Worm (Caenorhabditis elegans) whole organism, L2 larva: ENCODE measurements around the gene str-60.
"Not testable (repeated sequence)": the region's sequence is repeated elsewhere in the genome, so short reads cannot be mapped to it uniquely, and the experiment has no call there.

ENCODE experiments used
- R02D3.7 ChIP-seq: fragments of 150-350 bp; optimal IDR thresholded peaks from 2 replicates; lab custom pipeline; 2014; ENCODE audit warnings: missing biosample characterization, missing genetic modification characterization
- Y55F3AM.14 ChIP-seq: fragments of 200-800 bp; sonication (Bioruptor generic); optimal IDR thresholded peaks from 2 replicates; lab custom pipeline; 2018; ENCODE audit warnings: mild to moderate bottlenecking, missing genetic modification characterization, missing compliant biosample characterization
- ZK546.5 ChIP-seq: sonication (generic microtip); optimal IDR thresholded peaks from 2 replicates; lab custom pipeline; 2017; ENCODE audit warnings: missing biosample characterization, missing genetic modification characterization
- alr-1 ChIP-seq: fragments of 150-350 bp; optimal IDR thresholded peaks from 2 replicates; lab custom pipeline; 2014; ENCODE audit warnings: missing biosample characterization, missing genetic modification characterization
- aly-2 ChIP-seq: fragments of 150-350 bp; optimal IDR thresholded peaks from 2 replicates; lab custom pipeline; 2014; ENCODE audit warnings: missing biosample characterization, missing genetic modification characterization
- ama-1 ChIP-seq: fragments of 150-350 bp; optimal IDR thresholded peaks from 2 replicates; lab custom pipeline; 2018; ENCODE audit warnings: inconsistent platforms
- blmp-1 ChIP-seq: sonication (generic microtip); optimal IDR thresholded peaks from 2 replicates; lab custom pipeline; 2017; ENCODE audit warnings: missing genetic modification characterization, mild to moderate bottlenecking, missing compliant biosample characterization, antibody characterized with exemption, moderate library complexity; ENCODE audit not compliant: insufficient read depth
- ceh-16 ChIP-seq: fragments of 150-350 bp; optimal IDR thresholded peaks from 2 replicates; lab custom pipeline; 2014; ENCODE audit warnings: missing biosample characterization, missing genetic modification characterization
- ceh-82 ChIP-seq: fragments of 150-350 bp; optimal IDR thresholded peaks from 2 replicates; lab custom pipeline; 2014; ENCODE audit warnings: missing biosample characterization, missing genetic modification characterization
- crh-2 ChIP-seq: sonication (generic microtip); optimal IDR thresholded peaks from 2 replicates; lab custom pipeline; 2017; ENCODE audit warnings: missing biosample characterization, missing genetic modification characterization
- elt-1 ChIP-seq: fragments of 150-350 bp; optimal IDR thresholded peaks from 2 replicates; lab custom pipeline; 2014; ENCODE audit warnings: missing biosample characterization, missing genetic modification characterization
- elt-3 ChIP-seq: sonication (generic microtip); optimal IDR thresholded peaks from 2 replicates; lab custom pipeline; 2017; ENCODE audit warnings: missing biosample characterization, missing genetic modification characterization
- fos-1 ChIP-seq: fragments of 150-350 bp; optimal IDR thresholded peaks from 2 replicates; lab custom pipeline; 2014; ENCODE audit warnings: missing biosample characterization, missing genetic modification characterization
- lin-11 ChIP-seq: fragments of 150-350 bp; sonication (generic microtip); optimal IDR thresholded peaks from 2 replicates; lab custom pipeline; 2014; ENCODE audit warnings: missing biosample characterization, missing genetic modification characterization, inconsistent platforms, mixed read lengths
- lin-13 ChIP-seq: fragments of 150-350 bp; optimal IDR thresholded peaks from 2 replicates; lab custom pipeline; 2014; ENCODE audit warnings: missing biosample characterization, missing genetic modification reagents, missing genetic modification characterization
- lin-39 ChIP-seq: fragments of 150-350 bp; optimal IDR thresholded peaks from 2 replicates; lab custom pipeline; 2014; ENCODE audit warnings: missing biosample characterization, missing genetic modification reagents, missing genetic modification characterization
- mab-5 ChIP-seq: fragments of 150-350 bp; optimal IDR thresholded peaks from 2 replicates; lab custom pipeline; 2014; ENCODE audit warnings: missing biosample characterization, missing genetic modification characterization
- mdl-1 ChIP-seq, 2 experiments: fragments of 150-350 bp in 1 of 2; sonication (generic microtip) in 1 of 2; optimal IDR thresholded peaks; 2 replicates each; lab custom pipeline; 2017; ENCODE audit warnings: missing biosample characterization in 2 of 2, missing genetic modification characterization in 2 of 2
- nhr-10 ChIP-seq: sonication (generic microtip); optimal IDR thresholded peaks from 2 replicates; lab custom pipeline; 2017; ENCODE audit warnings: missing biosample characterization, missing genetic modification characterization
- nhr-129 ChIP-seq: fragments of 150-350 bp; optimal IDR thresholded peaks from 2 replicates; lab custom pipeline; 2014; ENCODE audit warnings: missing biosample characterization, missing genetic modification characterization
- nhr-23 ChIP-seq: fragments of 150-350 bp; optimal IDR thresholded peaks from 2 replicates; lab custom pipeline; 2014; ENCODE audit warnings: missing biosample characterization, missing genetic modification reagents, missing genetic modification characterization
- nhr-237 ChIP-seq: fragments of 150-350 bp; optimal IDR thresholded peaks from 2 replicates; lab custom pipeline; 2014; ENCODE audit warnings: missing biosample characterization, missing genetic modification characterization
- nhr-77 ChIP-seq: fragments of 150-350 bp; optimal IDR thresholded peaks from 2 replicates; lab custom pipeline; 2014; ENCODE audit warnings: missing biosample characterization, missing genetic modification characterization
- peb-1 ChIP-seq: fragments of 150-350 bp; optimal IDR thresholded peaks from 2 replicates; lab custom pipeline; 2014; ENCODE audit warnings: missing biosample characterization, missing genetic modification characterization
- sem-4 ChIP-seq: fragments of 150-350 bp; optimal IDR thresholded peaks from 2 replicates; lab custom pipeline; 2014; ENCODE audit warnings: missing biosample characterization, missing genetic modification reagents, missing genetic modification characterization
- skn-1 ChIP-seq: sonication (generic microtip); optimal IDR thresholded peaks from 2 replicates; lab custom pipeline; 2017; ENCODE audit warnings: missing biosample characterization, missing genetic modification characterization
- sma-3 ChIP-seq: sonication (generic microtip); optimal IDR thresholded peaks from 2 replicates; lab custom pipeline; 2016; ENCODE audit warnings: missing genetic modification reagents, missing genetic modification characterization, missing compliant biosample characterization
- sma-9 ChIP-seq, 2 experiments: fragments of 150-350 bp in 1 of 2; sonication (generic microtip) in 1 of 2; optimal IDR thresholded peaks; 2 replicates each; lab custom pipeline; 2014 to 2016; ENCODE audit warnings: missing genetic modification characterization in 2 of 2, mild to moderate bottlenecking in 1 of 2, missing biosample characterization in 1 of 2, missing compliant biosample characterization in 1 of 2, missing genetic modification reagents in 1 of 2, moderate library complexity in 1 of 2
- snpc-4 ChIP-seq: fragments of 150-350 bp; optimal IDR thresholded peaks from 2 replicates; lab custom pipeline; 2014; ENCODE audit warnings: missing biosample characterization, missing genetic modification characterization
- unc-39 ChIP-seq: fragments of 150-350 bp; optimal IDR thresholded peaks from 2 replicates; lab custom pipeline; 2014; ENCODE audit warnings: missing biosample characterization, missing genetic modification characterization
- unc-55 ChIP-seq: fragments of 150-350 bp; sonication (generic microtip); optimal IDR thresholded peaks from 3 replicates; lab custom pipeline; 2014; ENCODE audit warnings: missing biosample characterization, missing genetic modification reagents, missing genetic modification characterization
- zag-1 ChIP-seq: fragments of 150-350 bp; optimal IDR thresholded peaks from 2 replicates; lab custom pipeline; 2014; ENCODE audit warnings: missing biosample characterization, missing genetic modification characterization
- ztf-1 ChIP-seq: fragments of 200-800 bp; sonication (Bioruptor generic); conservative IDR thresholded peaks from 2 replicates; pipeline ENCODE4 v1.3.6; 2022; ENCODE audit warnings: missing genetic modification characterization, missing compliant biosample characterization
- ztf-11 ChIP-seq: sonication (generic microtip); optimal IDR thresholded peaks from 2 replicates; lab custom pipeline; 2017; ENCODE audit warnings: missing biosample characterization, missing genetic modification characterization
- ztf-4 ChIP-seq: fragments of 150-350 bp; optimal IDR thresholded peaks from 2 replicates; lab custom pipeline; 2014; ENCODE audit warnings: missing biosample characterization, missing genetic modification characterization

The str-60 gene

DNA sequence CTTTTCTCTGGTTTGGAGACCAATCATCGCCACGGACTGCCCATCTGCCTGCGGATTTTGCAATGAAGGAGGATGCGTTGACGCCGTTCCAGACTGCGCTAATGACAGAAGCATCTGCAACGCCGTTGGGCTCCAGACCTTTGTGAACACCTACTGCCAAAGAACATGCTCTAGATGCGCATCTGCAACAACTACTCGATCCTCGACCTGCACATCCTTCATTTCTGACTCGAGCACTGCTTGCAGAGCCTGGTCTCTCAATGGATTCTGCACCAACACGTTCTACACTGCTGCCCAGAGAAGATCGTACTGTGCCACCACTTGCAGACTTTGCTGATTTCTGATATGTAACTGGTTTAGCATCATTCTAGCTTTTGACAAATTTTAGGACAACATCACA is 2.8 kb downstream of the str-60 start:
- no peak for TF ChIP-seq alr-1 (tag; lab: Kevin White, UChicago)
- no peak for TF ChIP-seq ztf-4
- no peak for TF ChIP-seq nhr-10 (tag; lab: Kevin White, UChicago)
- no peak for TF ChIP-seq lin-13

DNA sequence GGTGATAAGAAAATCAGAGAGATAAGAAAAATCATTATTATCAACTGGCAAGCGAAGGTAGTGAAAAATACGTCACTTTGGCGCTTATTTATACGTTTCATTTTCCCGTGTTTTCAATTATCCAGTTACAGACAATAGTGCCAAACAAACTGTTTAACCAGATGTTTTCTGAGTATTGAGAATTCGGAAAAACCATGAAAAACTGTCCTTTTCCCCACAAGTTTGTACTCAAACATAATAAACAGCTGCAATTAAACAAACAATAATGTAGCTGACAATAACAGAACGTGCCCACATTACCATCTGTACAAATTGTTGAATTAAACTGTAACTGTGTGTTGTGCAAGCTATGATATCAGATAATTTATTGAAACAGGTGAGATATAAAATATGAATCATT is 7.7 kb downstream of the str-60 start, which contains the start of the genes F35E8.1 and F35E8.2:
TSS of gene F35E8.1 (minus strand) at position 101 of the 400 bp plus-strand sequence.
TSS of gene F35E8.2 (plus strand) at position 132 of the 400 bp plus-strand sequence.
- TF ChIP-seq skn-1, snpc-4, crh-2 (tag; lab: Kevin White, UChicago): not testable (repeated sequence)

- TF ChIP-seq nhr-23 (tag; lab: Kevin White, UChicago) (no peak), nhr-129 (tag; lab: Kevin White, UChicago) (no peak), ceh-16 (tag; lab: Kevin White, UChicago) (no peak), lin-39 (tag; lab: Kevin White, UChicago) (no peak), ama-1 (lab: Kevin White, UChicago) (no peak), nhr-237 (no peak), ZK546.5 (tag; lab: Kevin White, UChicago) (no peak), elt-3 (tag; lab: Kevin White, UChicago) (no peak), R02D3.7 (tag; lab: Kevin White, UChicago) (no peak)
Observed at ce11 chrV:15911848-15912247, 14.1 kb downstream of the str-60 start, which contains the start of gene F35E8.6. TSS of gene F35E8.6 (plus strand) at chrV:15912148.

DNA sequence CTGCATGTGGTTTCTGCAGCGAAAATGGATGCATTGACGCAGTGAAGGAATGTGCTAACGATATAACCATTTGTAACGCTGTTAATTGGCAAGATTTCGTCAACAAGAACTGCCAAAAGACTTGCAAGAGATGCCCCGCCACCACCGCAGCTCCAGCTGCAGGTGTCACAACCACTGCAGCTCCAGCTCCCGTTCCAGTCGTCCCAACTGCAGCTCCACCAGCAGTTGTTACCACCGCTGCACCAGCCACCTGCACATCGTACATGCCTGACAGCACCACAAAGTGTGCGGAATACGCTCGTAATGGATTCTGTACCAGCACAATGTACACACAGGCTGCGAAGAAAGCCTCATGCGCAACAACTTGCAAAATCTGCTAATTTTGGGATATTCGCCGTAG is 14.9 kb downstream of the str-60 start:
- TF ChIP-seq ceh-16 (tag; lab: Kevin White, UChicago) (no peak), nhr-23 (tag; lab: Kevin White, UChicago) (no peak), nhr-77 (tag; lab: Kevin White, UChicago) (no peak), sma-3 (GFP tag; lab: Kevin White, UChicago) (no peak), lin-39 (tag; lab: Kevin White, UChicago) (no peak), skn-1 (tag; lab: Kevin White, UChicago) (no peak), lin-11 (no peak), aly-2 (tag; lab: Kevin White, UChicago) (no peak), elt-1 (no peak), sem-4 (no peak), sma-9 (GFP tag; optimal IDR thresholded peaks at IDR 0.05; lab: Kevin White, UChicago) (no peak), sma-9 (tag; optimal IDR thresholded peaks at IDR 0.05; lab: Kevin White, UChicago) (no peak), mdl-1 (tag; optimal IDR thresholded peaks at IDR 0.05; lab: Kevin White, UChicago) (no peak), unc-55 (GFP tag; lab: Kevin White, UChicago) (no peak), blmp-1 (no peak), zag-1 (tag; lab: Kevin White, UChicago) (no peak), alr-1 (tag; lab: Kevin White, UChicago) (no peak)

- TF ChIP-seq ztf-1 (no peak), elt-1 (no peak), nhr-10 (tag; lab: Kevin White, UChicago) (no peak), unc-39 (tag; lab: Kevin White, UChicago) (no peak), elt-3 (tag; lab: Kevin White, UChicago) (no peak), ceh-82 (tag; lab: Kevin White, UChicago) (no peak), fos-1 (tag; lab: Kevin White, UChicago) (no peak), peb-1 (tag; lab: Kevin White, UChicago) (no peak), blmp-1 (no peak), zag-1 (tag; lab: Kevin White, UChicago) (no peak), lin-39 (tag; lab: Kevin White, UChicago) (no peak), aly-2 (tag; lab: Kevin White, UChicago) (no peak), nhr-237 (no peak), R02D3.7 (tag; lab: Kevin White, UChicago) (no peak), Y55F3AM.14 (GFP tag; lab: Kevin White, UChicago) (no peak), mab-5 (tag; lab: Kevin White, UChicago) (no peak), ztf-11 (tag; lab: Kevin White, UChicago) (no peak)
Observed at ce11 chrV:15913714-15914113, 15.9 kb downstream of the str-60 start, which contains the start of gene F35E8.7. TSS of gene F35E8.7 (plus strand) at chrV:15914014.
